Fruit fly (Drosophila melanogaster) whole organism, embryonic: ENCODE data around the gene frac.

Experiments used
- Blimp-1 ChIP-seq: fragments of 200-800 bp; sonication (Bioruptor generic); optimal IDR thresholded peaks from 3 replicates; lab custom pipeline; 2018; ENCODE audit warnings: missing biosample characterization, missing genetic modification characterization, mild to moderate bottlenecking, moderate library complexity, missing genetic modification reagents
- CG11247 ChIP-seq: fragments of 200-800 bp; sonication (Bioruptor generic); IDR thresholded peaks from 2 replicates; pipeline ENCODE4 v1.3.6; 2022; ENCODE audit warnings: missing biosample characterization, missing genetic modification characterization
- CG1233 ChIP-seq: fragments of 200-800 bp; sonication (Bioruptor generic); optimal IDR thresholded peaks from 4 replicates; lab custom pipeline; 2018; ENCODE audit warnings: missing biosample characterization, mild to moderate bottlenecking, missing genetic modification characterization
- CG13775 ChIP-seq: fragments of 200-800 bp; sonication (Bioruptor generic); optimal IDR thresholded peaks from 3 replicates; lab custom pipeline; 2017; ENCODE audit warnings: missing biosample characterization, mild to moderate bottlenecking, missing genetic modification characterization
- CG17186 ChIP-seq: fragments of 200-800 bp; sonication (Bioruptor generic); optimal IDR thresholded peaks from 3 replicates; lab custom pipeline; 2017; ENCODE audit warnings: missing biosample characterization, missing genetic modification reagents, missing genetic modification characterization
- CG17328 ChIP-seq: fragments of 200-800 bp; sonication (Bioruptor generic); IDR thresholded peaks from 2 replicates; pipeline ENCODE4 v1.3.6; 2022; ENCODE audit warnings: missing biosample characterization, missing genetic modification characterization
- CG2889 ChIP-seq: fragments of 200-800 bp; sonication (Bioruptor generic); IDR thresholded peaks from 3 replicates; pipeline ENCODE4 v1.3.6; 2022; ENCODE audit warnings: missing biosample characterization, missing genetic modification characterization
- CG4328 ChIP-seq: fragments of 200-800 bp; sonication (Bioruptor generic); optimal IDR thresholded peaks from 3 replicates; lab custom pipeline; 2017; ENCODE audit warnings: missing biosample characterization, missing genetic modification reagents, missing genetic modification characterization
- CG4360 ChIP-seq: fragments of 200-800 bp; sonication (Bioruptor generic); IDR thresholded peaks from 2 replicates; pipeline ENCODE4 v1.3.6; 2022; ENCODE audit warnings: missing biosample characterization, missing genetic modification characterization
- CG4730 ChIP-seq: fragments of 200-800 bp; sonication (Bioruptor generic); IDR thresholded peaks from 2 replicates; pipeline ENCODE4 v1.3.6; 2022; ENCODE audit warnings: missing biosample characterization, missing genetic modification characterization
- CG7271 ChIP-seq: fragments of 200-800 bp; sonication (Bioruptor generic); optimal IDR thresholded peaks from 2 replicates; lab custom pipeline; 2018; ENCODE audit warnings: missing biosample characterization, mild to moderate bottlenecking, missing genetic modification characterization, moderate library complexity
- CG7928 ChIP-seq: fragments of 200-800 bp; sonication (Bioruptor generic); optimal IDR thresholded peaks from 2 replicates; lab custom pipeline; 2017; ENCODE audit warnings: missing biosample characterization, mild to moderate bottlenecking, missing genetic modification characterization
- CG8281 ChIP-seq: fragments of 200-800 bp; sonication (Bioruptor generic); optimal IDR thresholded peaks from 2 replicates; lab custom pipeline; 2018; ENCODE audit warnings: missing biosample characterization, mild to moderate bottlenecking, missing genetic modification characterization, moderate library complexity
- CG8944 ChIP-seq: fragments of 200-800 bp; sonication (Bioruptor generic); optimal IDR thresholded peaks from 3 replicates; lab custom pipeline; 2016; ENCODE audit warnings: missing biosample characterization, missing genetic modification characterization
- CG9817 ChIP-seq: fragments of 200-800 bp; sonication (Bioruptor generic); optimal IDR thresholded peaks from 2 replicates; lab custom pipeline; 2018; ENCODE audit warnings: missing biosample characterization, mild to moderate bottlenecking, missing genetic modification characterization, moderate library complexity
- CG9876 ChIP-seq: fragments of 200-800 bp; sonication (Bioruptor generic); optimal IDR thresholded peaks from 2 replicates; lab custom pipeline; 2016; ENCODE audit warnings: missing biosample characterization, missing genetic modification characterization
- CG9932 ChIP-seq: fragments of 200-800 bp; sonication (Bioruptor generic); IDR thresholded peaks from 2 replicates; pipeline ENCODE4 v1.3.6; 2022; ENCODE audit warnings: missing biosample characterization, missing genetic modification characterization
- CrebB ChIP-seq: fragments of 200-800 bp; sonication (Bioruptor generic); optimal IDR thresholded peaks from 3 replicates; lab custom pipeline; 2018; ENCODE audit warnings: missing biosample characterization, mild to moderate bottlenecking, missing genetic modification characterization
- Fer3 ChIP-seq: fragments of 200-800 bp; sonication (Bioruptor generic); optimal IDR thresholded peaks from 2 replicates; lab custom pipeline; 2018; ENCODE audit warnings: missing biosample characterization, mild to moderate bottlenecking, missing genetic modification characterization, moderate library complexity
- MESR4 ChIP-seq: fragments of 200-800 bp; sonication (Bioruptor generic); optimal IDR thresholded peaks from 2 replicates; lab custom pipeline; 2018; ENCODE audit warnings: missing biosample characterization, mild to moderate bottlenecking, missing genetic modification characterization, moderate library complexity
- Scr ChIP-seq: fragments of 200-800 bp; sonication (Bioruptor generic); IDR thresholded peaks from 2 replicates; pipeline ENCODE4 v1.3.6; 2022; ENCODE audit warnings: missing biosample characterization, missing genetic modification characterization; ENCODE audit not compliant: partially characterized antibody
- disco-r ChIP-seq: fragments of 200-800 bp; sonication (Bioruptor generic); optimal IDR thresholded peaks from 2 replicates; lab custom pipeline; 2016; ENCODE audit warnings: missing biosample characterization, missing genetic modification characterization
- esg ChIP-seq: fragments of 200-800 bp; sonication (Bioruptor generic); conservative IDR thresholded peaks from 2 replicates; pipeline ENCODE4 v1.3.6; 2022; ENCODE audit warnings: missing biosample characterization, missing genetic modification characterization
- fd64A ChIP-seq: fragments of 200-800 bp; sonication (Bioruptor generic); optimal IDR thresholded peaks from 3 replicates; lab custom pipeline; 2018; ENCODE audit warnings: missing biosample characterization, mild to moderate bottlenecking, missing genetic modification characterization
- fu2 ChIP-seq: fragments of 200-800 bp; sonication (Bioruptor generic); optimal IDR thresholded peaks from 2 replicates; lab custom pipeline; 2016; ENCODE audit warnings: missing biosample characterization, missing genetic modification characterization
- gfzf ChIP-seq: fragments of 200-800 bp; sonication (Bioruptor generic); optimal IDR thresholded peaks from 2 replicates; lab custom pipeline; 2016; ENCODE audit warnings: missing biosample characterization, mild to moderate bottlenecking, missing genetic modification characterization, moderate library complexity
- kay ChIP-seq: fragments of 200-800 bp; sonication (Bioruptor generic); optimal IDR thresholded peaks from 2 replicates; lab custom pipeline; 2016; ENCODE audit warnings: missing biosample characterization, missing genetic modification characterization
- klu ChIP-seq: fragments of 200-800 bp; sonication (Bioruptor generic); IDR thresholded peaks from 2 replicates; pipeline ENCODE4 v1.3.6; 2022; ENCODE audit warnings: missing biosample characterization, missing genetic modification characterization
- lov ChIP-seq, 2 experiments: fragments of 200-800 bp in 1 of 2; fragments of >200 bp in 1 of 2; sonication (Bioruptor generic) in 1 of 2; IDR thresholded peaks in 1 of 2; optimal IDR thresholded peaks in 1 of 2; 2 replicates in 1 of 2; 3 replicates in 1 of 2; pipeline versions ENCODE4 v1.3.6 to Lab custom; 2017 to 2022; ENCODE audit warnings: missing biosample characterization in 1 of 2, missing genetic modification characterization in 1 of 2
- nerfin-1 ChIP-seq: fragments of 200-800 bp; sonication (Bioruptor generic); optimal IDR thresholded peaks from 3 replicates; lab custom pipeline; 2019; ENCODE audit warnings: missing biosample characterization, mild to moderate bottlenecking, missing genetic modification characterization, moderate library complexity
- pnt ChIP-seq: fragments of 200-800 bp; sonication (Bioruptor generic); optimal IDR thresholded peaks from 3 replicates; lab custom pipeline; 2016; ENCODE audit warnings: missing biosample characterization, missing genetic modification characterization
- sens ChIP-seq: fragments of 200-800 bp; sonication (Bioruptor generic); peaks from one replicate; lab custom pipeline; 2016; ENCODE audit warnings: missing biosample characterization, missing genetic modification characterization
- seq ChIP-seq: fragments of 200-800 bp; sonication (Bioruptor generic); IDR thresholded peaks from 2 replicates; pipeline ENCODE4 v1.3.6; 2022; ENCODE audit warnings: missing biosample characterization, missing genetic modification characterization
- tll ChIP-seq, 2 experiments: fragments of 200-800 bp in 1 of 2; fragments of >200 bp in 1 of 2; sonication (Bioruptor generic) in 1 of 2; optimal IDR thresholded peaks; 2 replicates each; lab custom pipeline; 2017 to 2019; ENCODE audit warnings: missing biosample characterization in 2 of 2, missing genetic modification characterization in 2 of 2, mild to moderate bottlenecking in 1 of 2, moderate library complexity in 1 of 2
- zfh1 ChIP-seq: fragments of 200-800 bp; sonication (Bioruptor generic); IDR thresholded peaks from 3 replicates; pipeline ENCODE4 v1.3.6; 2022; ENCODE audit warnings: missing biosample characterization, missing genetic modification characterization

Gene frac

dm6 chr3L:7539736-7540135, 22.7 kb upstream of the frac start, which contains the start of gene CG16998:
CG16998 (minus strand) TSS chr3L:7539836.
- no peak for TF ChIP-seq CG9876 (GFP tag; lab: Kevin White, UChicago)
- TF ChIP-seq CG17186 (GFP tag; lab: Kevin White, UChicago), result no peak
- no peak for TF ChIP-seq CG8281 (tag; lab: Kevin White, UChicago)
- no peak for TF ChIP-seq esg (GFP tag; lab: Robert Waterston, UW)

- TF ChIP-seq CG8944 (GFP tag; lab: Kevin White, UChicago), result no peak
- no peak for TF ChIP-seq CG2889 (GFP tag; lab: Robert Waterston, UW)
- TF ChIP-seq lov (optimal IDR thresholded peaks at IDR 0.05; lab: Kevin White, UChicago), result no peak
- TF ChIP-seq lov (GFP tag; IDR thresholded peaks at IDR 0.05; lab: Robert Waterston, UW), result no peak
- no peak for TF ChIP-seq CG9817 (tag; lab: Kevin White, UChicago)
- no peak for TF ChIP-seq CG1233 (GFP tag; lab: Kevin White, UChicago)
- no peak for TF ChIP-seq CG9932
- TF ChIP-seq pnt (GFP tag; lab: Kevin White, UChicago), result no peak
- no peak for TF ChIP-seq CG4360 (GFP tag; lab: Robert Waterston, UW)
- TF ChIP-seq CG4730 (GFP tag; lab: Robert Waterston, UW), result no peak
- no peak for TF ChIP-seq CG8281 (tag; lab: Kevin White, UChicago)
- no peak for TF ChIP-seq CrebB (tag; lab: Kevin White, UChicago)
- TF ChIP-seq klu (GFP tag; lab: Robert Waterston, UW), result no peak
- no peak for TF ChIP-seq CG7271 (tag; lab: Kevin White, UChicago)
- TF ChIP-seq MESR4 (GFP tag; lab: Kevin White, UChicago), result no peak
- TF ChIP-seq CG11247 (GFP tag; lab: Robert Waterston, UW), result no peak
- TF ChIP-seq fu2 (GFP tag; lab: Kevin White, UChicago), result no peak
Measured at dm6 chr3L:7541068-7541467, 21.3 kb upstream of the frac start, which contains the start of gene CG32374. CG32374 (minus strand) TSS chr3L:7541168.

DNA sequence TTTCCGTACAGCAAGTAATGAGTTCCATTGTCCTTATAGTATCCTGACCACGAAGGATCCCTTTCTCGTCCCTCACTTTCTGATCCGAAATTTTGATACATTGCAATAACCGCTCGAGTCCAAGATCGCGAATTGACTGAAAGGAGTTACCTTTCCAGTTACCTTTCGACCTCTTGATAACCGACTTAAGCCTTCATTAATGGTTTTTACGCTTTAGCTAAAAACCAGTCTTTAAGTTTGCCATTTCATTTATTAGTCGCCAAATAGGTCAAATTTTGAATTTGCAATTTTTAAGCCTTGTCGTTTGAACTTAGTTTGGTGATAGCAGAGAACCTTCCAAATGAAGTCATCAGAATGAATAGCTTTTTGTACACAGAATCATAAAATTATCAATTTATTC, 20.1 kb upstream of the frac start, which contains the start of gene CG32376:
Gene CG32376, minus strand, starts transcription at position 101 of the 400 bp plus-strand sequence.
- no peak for TF ChIP-seq disco-r (GFP tag; lab: Kevin White, UChicago)
- no peak for TF ChIP-seq fd64A
- no peak for TF ChIP-seq zfh1 (GFP tag; lab: Robert Waterston, UW)
- TF ChIP-seq Fer3 (tag; lab: Kevin White, UChicago), result no peak
- no peak for TF ChIP-seq kay (GFP tag; lab: Kevin White, UChicago)
- no peak for TF ChIP-seq CG17328 (GFP tag; lab: Robert Waterston, UW)
- no peak for TF ChIP-seq seq

dm6 chr3L:7544639-7545183, 17.7 kb upstream of the frac start:
- TF ChIP-seq tll (GFP tag; optimal IDR thresholded peaks at IDR 0.05; lab: Kevin White, UChicago) (no peak), gfzf (GFP tag; lab: Kevin White, UChicago) (no peak), nerfin-1 (tag; lab: Kevin White, UChicago) (no peak), CG7928 (no peak), CG4328 (GFP tag; lab: Kevin White, UChicago) (no peak), CG13775 (GFP tag; lab: Kevin White, UChicago) (no peak), sens (GFP tag; lab: Kevin White, UChicago) (peak; percentile 17), fu2 (GFP tag; lab: Kevin White, UChicago) (no peak), Blimp-1 (GFP tag; lab: Kevin White, UChicago) (peak; percentile 70), Scr (GFP tag; lab: Robert Waterston, UW) (no peak)
